Worm (Caenorhabditis elegans): ENCODE data around the gene mccc-2.

mccc-2 gene

ce11 chrIII:9103643-9104042, 14.5 kb upstream of the mccc-2 start, which contains the start of gene dos-1:
TSS of gene dos-1 (plus strand) at chrIII:9103943.
- TF ChIP-seq ama-1 (optimal IDR thresholded peaks at IDR 0.05) (no peak), flt-1 (GFP tag; IDR thresholded peaks at IDR 0.05) (no peak), hmbx-1 (tag; optimal IDR thresholded peaks at IDR 0.05) (no peak), hmg-4 (GFP tag; optimal IDR thresholded peaks at IDR 0.05) (no peak), ceh-36 (tag; optimal IDR thresholded peaks at IDR 0.05) (no peak), pes-1 (GFP tag; IDR thresholded peaks at IDR 0.05) (no peak), tbx-37 (GFP tag; conservative IDR thresholded peaks at IDR 0.05) (no peak), F13C5.2 (tag; optimal IDR thresholded peaks at IDR 0.05) (no peak), aly-1 (tag; optimal IDR thresholded peaks at IDR 0.05) (no peak), tra-4 (tag; optimal IDR thresholded peaks at IDR 0.05) (no peak)

DNA sequence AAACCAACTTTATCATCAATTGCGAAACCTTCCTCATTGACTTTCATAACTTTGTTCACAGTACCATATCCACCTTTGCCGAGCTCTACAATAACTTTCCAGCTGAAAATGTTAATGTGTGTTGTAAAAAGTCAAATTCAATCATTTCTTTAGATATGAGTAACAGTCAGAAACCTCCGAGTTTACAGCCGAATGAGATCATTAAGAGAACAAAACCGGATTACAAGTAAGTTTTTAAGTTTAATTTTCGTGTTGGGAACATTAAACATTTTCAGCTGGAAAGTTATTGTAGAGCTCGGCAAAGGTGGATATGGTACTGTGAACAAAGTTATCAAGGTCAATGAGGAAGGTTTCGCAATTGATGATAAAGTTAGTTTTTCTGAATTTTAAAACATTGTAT, 12.0 kb upstream of the mccc-2 start, which contains the start of gene ZK507.1:
ZK507.1 (minus strand) TSS at position 101 of the 400 bp plus-strand sequence.
- TF ChIP-seq flt-1 (GFP tag; IDR thresholded peaks at IDR 0.05) (no peak), hmg-4 (GFP tag; optimal IDR thresholded peaks at IDR 0.05) (no peak), sea-1 (GFP tag; conservative IDR thresholded peaks at IDR 0.05) (no peak), tra-4 (tag; optimal IDR thresholded peaks at IDR 0.05) (no peak), B0310.2 (tag; optimal IDR thresholded peaks at IDR 0.05) (no peak), scrt-1 (GFP tag; IDR thresholded peaks at IDR 0.05) (no peak), ets-7 (tag; optimal IDR thresholded peaks at IDR 0.05) (no peak), ceh-36 (tag; optimal IDR thresholded peaks at IDR 0.05) (no peak), hnd-1 (tag; optimal IDR thresholded peaks at IDR 0.05) (no peak)

ce11 chrIII:9091392-9092291, 2.5 kb upstream of the mccc-2 start, which contains the start of gene glp-1:
TSS of gene glp-1 (plus strand) at chrIII:9092241.
- TF ChIP-seq hnd-1 (tag; optimal IDR thresholded peaks at IDR 0.05): no peak
- no peak for TF ChIP-seq tra-4 (tag; optimal IDR thresholded peaks at IDR 0.05)
- no peak for TF ChIP-seq sea-1 (GFP tag; conservative IDR thresholded peaks at IDR 0.05)
- no peak for TF ChIP-seq pes-1 (GFP tag; IDR thresholded peaks at IDR 0.05)

- no peak for TF ChIP-seq ets-7 (tag; optimal IDR thresholded peaks at IDR 0.05)
These were observed 4.8 kb downstream of the mccc-2 start for ce11 chrIII:9084329-9084728.

DNA sequence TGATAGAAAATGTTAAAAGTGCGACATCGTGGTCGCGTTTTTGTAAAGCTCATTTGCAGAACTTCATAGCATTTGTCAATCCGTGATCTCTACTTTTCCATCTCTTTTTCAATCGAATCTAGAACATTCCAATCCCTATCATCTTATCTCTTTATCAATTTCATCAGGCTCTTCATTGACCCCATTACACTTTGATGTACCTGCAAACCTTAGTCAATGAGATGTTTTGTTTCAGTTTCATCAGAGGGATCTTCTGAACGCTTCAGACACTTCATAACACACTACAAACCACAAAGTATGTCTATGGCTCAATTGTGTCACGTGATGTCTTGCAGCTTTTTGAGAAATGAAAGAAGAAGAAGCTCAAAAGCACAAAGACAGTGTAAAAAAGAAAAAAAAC, 6.1 kb downstream of the mccc-2 start:
- TF ChIP-seq ceh-13 (GFP tag; optimal IDR thresholded peaks at IDR 0.05): no peak
- no peak for TF ChIP-seq flt-1 (GFP tag; IDR thresholded peaks at IDR 0.05)
- no peak for TF ChIP-seq tra-4 (tag; optimal IDR thresholded peaks at IDR 0.05)
- no peak for TF ChIP-seq pes-1 (GFP tag; IDR thresholded peaks at IDR 0.05)
- no peak for TF ChIP-seq ets-7 (tag; optimal IDR thresholded peaks at IDR 0.05)
- no peak for TF ChIP-seq scrt-1 (GFP tag; IDR thresholded peaks at IDR 0.05)
- TF ChIP-seq aly-1 (tag; optimal IDR thresholded peaks at IDR 0.05): no peak
- TF ChIP-seq hmbx-1 (tag; optimal IDR thresholded peaks at IDR 0.05): no peak
- no peak for TF ChIP-seq F13C5.2 (tag; optimal IDR thresholded peaks at IDR 0.05)

- TF ChIP-seq B0310.2 (tag; optimal IDR thresholded peaks at IDR 0.05): no peak
- TF ChIP-seq tra-4 (tag; optimal IDR thresholded peaks at IDR 0.05): no peak
- no peak for TF ChIP-seq tbx-37 (GFP tag; conservative IDR thresholded peaks at IDR 0.05)
- TF ChIP-seq scrt-1 (GFP tag; IDR thresholded peaks at IDR 0.05): no peak
- no peak for TF ChIP-seq ceh-13 (GFP tag; optimal IDR thresholded peaks at IDR 0.05)
- TF ChIP-seq hmg-4 (GFP tag; optimal IDR thresholded peaks at IDR 0.05): no peak
These were observed 7.4 kb downstream of the mccc-2 start, which contains the start of gene far-2 for ce11 chrIII:9081763-9082162. TSS of gene far-2 (plus strand) at chrIII:9081828.

DNA sequence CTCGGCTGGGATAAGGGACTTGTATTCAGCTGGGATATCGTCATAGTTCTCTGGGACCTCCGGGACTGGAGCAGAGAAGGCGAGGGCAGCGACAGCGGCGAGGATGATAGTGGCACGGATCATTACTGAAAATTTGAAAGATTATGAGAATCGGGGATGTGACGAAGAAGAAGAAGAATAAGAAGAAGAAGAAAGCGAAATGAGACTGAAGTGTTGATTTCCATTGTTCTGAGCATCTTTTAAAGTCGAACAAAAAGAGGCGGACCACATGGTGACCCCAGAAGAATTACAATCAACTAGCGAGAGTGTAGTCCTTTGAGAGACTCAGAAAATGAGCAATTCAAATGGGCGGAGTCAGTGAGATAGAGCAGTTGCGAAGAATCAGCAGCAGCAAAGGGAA, 8.1 kb downstream of the mccc-2 start, which contains the start of gene far-1:
far-1 (minus strand) TSS at position 125 of the 400 bp plus-strand sequence.
- TF ChIP-seq aly-1 (tag; optimal IDR thresholded peaks at IDR 0.05): no peak
- TF ChIP-seq ets-7 (tag; optimal IDR thresholded peaks at IDR 0.05): no peak

ce11 chrIII:9080127-9080526, 9.0 kb downstream of the mccc-2 start:
- no peak for TF ChIP-seq hnd-1 (tag; optimal IDR thresholded peaks at IDR 0.05)
- no peak for TF ChIP-seq ama-1 (optimal IDR thresholded peaks at IDR 0.05)
- no peak for TF ChIP-seq aly-1 (tag; optimal IDR thresholded peaks at IDR 0.05)
- no peak for TF ChIP-seq tbx-37 (GFP tag; conservative IDR thresholded peaks at IDR 0.05)
- TF ChIP-seq tbx-11 (GFP tag; IDR thresholded peaks at IDR 0.05): no peak
- TF ChIP-seq flt-1 (GFP tag; IDR thresholded peaks at IDR 0.05): no peak
- no peak for TF ChIP-seq sea-1 (GFP tag; conservative IDR thresholded peaks at IDR 0.05)
- TF ChIP-seq pes-1 (GFP tag; IDR thresholded peaks at IDR 0.05): no peak
- TF ChIP-seq hmbx-1 (tag; optimal IDR thresholded peaks at IDR 0.05): no peak
- TF ChIP-seq tra-4 (tag; optimal IDR thresholded peaks at IDR 0.05): no peak
- TF ChIP-seq ceh-36 (tag; optimal IDR thresholded peaks at IDR 0.05): no peak
- no peak for TF ChIP-seq B0310.2 (tag; optimal IDR thresholded peaks at IDR 0.05)
- no peak for TF ChIP-seq ceh-13 (GFP tag; optimal IDR thresholded peaks at IDR 0.05)
- TF ChIP-seq hmg-4 (GFP tag; optimal IDR thresholded peaks at IDR 0.05): no peak
- no peak for TF ChIP-seq F13C5.2 (tag; optimal IDR thresholded peaks at IDR 0.05)
- TF ChIP-seq scrt-1 (GFP tag; IDR thresholded peaks at IDR 0.05): no peak
- no peak for TF ChIP-seq ets-7 (tag; optimal IDR thresholded peaks at IDR 0.05)
